Worm (Caenorhabditis elegans) whole organism, young adult: ENCODE results near the gene C05D12.5.

Experiments
- B0336.3 ChIP-seq: fragments of 200-800 bp; sonication (Bioruptor generic); IDR thresholded peaks from 2 replicates; pipeline ENCODE4 v1.3.6; 2022; ENCODE audit warnings: missing genetic modification characterization, missing compliant biosample characterization
- F22D6.2 ChIP-seq: sonication (generic microtip); optimal IDR thresholded peaks from 2 replicates; lab custom pipeline; 2016; ENCODE audit warnings: mild to moderate bottlenecking, missing genetic modification characterization, missing compliant biosample characterization
- F57A8.1 ChIP-seq: fragments of 200-800 bp; sonication (Bioruptor generic); optimal IDR thresholded peaks from 2 replicates; lab custom pipeline; 2018; ENCODE audit warnings: mild to moderate bottlenecking, missing genetic modification characterization, moderate library complexity, missing compliant biosample characterization
- die-1 ChIP-seq: sonication (generic microtip); optimal IDR thresholded peaks from 2 replicates; lab custom pipeline; 2016; ENCODE audit warnings: missing genotype, mild to moderate bottlenecking, missing genetic modification characterization, missing compliant biosample characterization
- lin-26 ChIP-seq: fragments of 200-800 bp; sonication (Bioruptor generic); IDR thresholded peaks from 2 replicates; pipeline ENCODE4 v1.3.6; 2022; ENCODE audit warnings: missing genetic modification reagents, missing genetic modification characterization, missing compliant biosample characterization
- lin-35 ChIP-seq, 3 experiments: fragments of 150-350 bp in 2 of 3; sonication (generic microtip) in 1 of 3; optimal IDR thresholded peaks; 2 replicates each; lab custom pipeline; 2014 to 2018; ENCODE audit warnings: missing biosample characterization in 3 of 3, missing genetic modification characterization in 3 of 3, missing genetic modification reagents in 3 of 3
- lin-40 ChIP-seq: sonication (generic microtip); optimal IDR thresholded peaks from 2 replicates; lab custom pipeline; 2016; ENCODE audit warnings: missing genetic modification characterization, mild to moderate bottlenecking, missing compliant biosample characterization, missing genotype, missing genetic modification reagents
- mxl-1 ChIP-seq: sonication (generic microtip); optimal IDR thresholded peaks from 2 replicates; lab custom pipeline; 2016; ENCODE audit warnings: missing genetic modification characterization, missing compliant biosample characterization
- pbrm-1 ChIP-seq: fragments of 200-800 bp; sonication (Bioruptor generic); IDR thresholded peaks from 2 replicates; pipeline ENCODE4 v1.3.6; 2022; ENCODE audit warnings: missing genetic modification reagents, missing genetic modification characterization, missing compliant biosample characterization
- sdz-38 ChIP-seq: sonication (generic microtip); optimal IDR thresholded peaks from 2 replicates; lab custom pipeline; 2016; ENCODE audit warnings: missing genotype, missing genetic modification characterization, missing compliant biosample characterization
- snpc-4 ChIP-seq, 5 experiments: fragments of 150-350 bp in 1 of 5; sonication (generic microtip) in 4 of 5; optimal IDR thresholded peaks; 2 replicates each; lab custom pipeline; 2014 to 2018; ENCODE audit warnings: missing genetic modification characterization in 5 of 5, missing biosample characterization in 3 of 5, antibody characterized with exemption in 2 of 5, mild to moderate bottlenecking in 2 of 5, missing compliant biosample characterization in 2 of 5, missing genotype in 2 of 5, moderate library complexity in 2 of 5, missing genetic modification reagents in 1 of 5

ce11 chrII:11479076-11479475 is 45.0 kb downstream of the C05D12.5 start, which contains the start of gene W02B12.12:
- TF ChIP-seq sdz-38 (no peak), mxl-1 (tag; lab: Kevin White, UChicago) (no peak), lin-26 (GFP tag; lab: Robert Waterston, UW) (no peak), lin-40 (tag; lab: Kevin White, UChicago) (no peak), pbrm-1 (GFP tag; lab: Robert Waterston, UW) (no peak), snpc-4 (GFP tag; optimal IDR thresholded peaks at IDR 0.05; lab: Kevin White, UChicago) (no peak), snpc-4 (tag; optimal IDR thresholded peaks at IDR 0.05; lab: Kevin White, UChicago) (no peak), F22D6.2 (tag; lab: Kevin White, UChicago) (no peak), F57A8.1 (GFP tag; lab: Kevin White, UChicago) (no peak), die-1 (tag; lab: Kevin White, UChicago) (no peak), lin-35 (GFP tag; optimal IDR thresholded peaks at IDR 0.05; lab: Kevin White, UChicago) (no peak), B0336.3 (GFP tag; lab: Robert Waterston, UW) (no peak)
